Worm (Caenorhabditis elegans) whole organism, late embryonic: ENCODE results near the gene F55H2.7.

Source experiments
- C38D4.7 ChIP-seq: fragments of 200-800 bp; sonication (Bioruptor generic); optimal IDR thresholded peaks from 2 replicates; lab custom pipeline; 2018; ENCODE audit warnings: mild to moderate bottlenecking, missing genetic modification characterization, moderate library complexity, missing compliant biosample characterization
- ahr-1 ChIP-seq: sonication (generic microtip); optimal IDR thresholded peaks from 2 replicates; lab custom pipeline; 2016; ENCODE audit warnings: missing genetic modification characterization, missing compliant biosample characterization
- ama-1 ChIP-seq: fragments of 150-350 bp; optimal IDR thresholded peaks from 2 replicates; lab custom pipeline; 2014
- npax-4 ChIP-seq: sonication (generic microtip); optimal IDR thresholded peaks from 2 replicates; lab custom pipeline; 2016; ENCODE audit warnings: missing genetic modification characterization, missing compliant biosample characterization

DNA sequence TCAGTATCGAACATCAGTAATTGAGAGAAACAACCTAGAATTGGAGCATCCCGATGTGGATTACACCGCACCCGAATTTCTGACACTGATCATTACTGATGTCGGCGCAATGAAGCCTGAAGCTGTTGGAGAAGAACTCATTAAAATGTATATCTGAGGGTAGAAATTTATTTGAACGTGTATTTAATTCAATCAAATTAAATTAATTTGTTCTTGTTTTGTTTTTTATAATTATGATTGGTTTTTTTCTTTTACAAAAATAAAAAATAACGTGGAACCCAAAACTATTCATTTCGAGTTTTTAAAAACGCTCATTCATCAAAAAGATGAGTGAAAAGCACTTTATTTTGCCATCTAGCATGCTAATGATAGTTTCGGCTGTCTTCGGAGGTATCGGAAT lies 28.1 kb upstream of the F55H2.7 start, which contains the start of gene ZK1098.9:
- no peak for TF ChIP-seq ama-1
- no peak for TF ChIP-seq ahr-1 (tag; lab: Kevin White, UChicago)
- no peak for TF ChIP-seq C38D4.7 (GFP tag; lab: Kevin White, UChicago)
- TF ChIP-seq npax-4 (tag; lab: Kevin White, UChicago), result no peak
